Worm (Caenorhabditis elegans) whole organism, L1 larva: ENCODE measurements around the gene str-187.

Experiments used
- C16A3.4 ChIP-seq: fragments of 150-350 bp; optimal IDR thresholded peaks from 2 replicates; lab custom pipeline; 2014; ENCODE audit warnings: missing biosample characterization, missing genetic modification characterization
- aha-1 ChIP-seq: fragments of 150-350 bp; optimal IDR thresholded peaks from 2 replicates; lab custom pipeline; 2014; ENCODE audit warnings: missing biosample characterization, missing genetic modification characterization
- blmp-1 ChIP-seq: fragments of 150-350 bp; optimal IDR thresholded peaks from 2 replicates; lab custom pipeline; 2014; ENCODE audit warnings: missing biosample characterization, missing genetic modification characterization
- ceh-8 ChIP-seq: fragments of 200-800 bp; sonication (Bioruptor generic); optimal IDR thresholded peaks from 2 replicates; lab custom pipeline; 2018; ENCODE audit warnings: mild to moderate bottlenecking, missing genetic modification characterization, moderate library complexity, missing compliant biosample characterization
- ceh-90 ChIP-seq: sonication (generic microtip); optimal IDR thresholded peaks from 2 replicates; lab custom pipeline; 2016; ENCODE audit warnings: missing genetic modification characterization, missing compliant biosample characterization
- ces-1 ChIP-seq: fragments of 150-350 bp; optimal IDR thresholded peaks from 2 replicates; lab custom pipeline; 2014; ENCODE audit warnings: missing biosample characterization, missing genetic modification reagents, missing genetic modification characterization
- dpl-1 ChIP-seq, 3 experiments: fragments of 150-350 bp in 2 of 3; sonication (generic microtip) in 1 of 3; optimal IDR thresholded peaks; 2 replicates each; lab custom pipeline; 2014 to 2017; ENCODE audit warnings: missing biosample characterization in 3 of 3, missing genetic modification characterization in 3 of 3, missing genetic modification reagents in 3 of 3
- dsc-1 ChIP-seq: sonication (generic microtip); optimal IDR thresholded peaks from 2 replicates; lab custom pipeline; 2016; ENCODE audit warnings: mild to moderate bottlenecking, missing genetic modification characterization, missing compliant biosample characterization
- egl-27 ChIP-seq, 2 experiments: fragments of 150-350 bp in 1 of 2; sonication (generic microtip); optimal IDR thresholded peaks; 3 replicates each; lab custom pipeline; 2017 to 2018; ENCODE audit warnings: missing biosample characterization in 2 of 2, missing genetic modification characterization in 2 of 2, missing genetic modification reagents in 2 of 2
- elt-3 ChIP-seq, 6 experiments: fragments of 150-350 bp in 1 of 6; sonication (generic microtip); optimal IDR thresholded peaks; 2 replicates each; lab custom pipeline; 2017 to 2018; ENCODE audit warnings: missing biosample characterization in 6 of 6, missing genetic modification characterization in 6 of 6, inconsistent platforms in 1 of 6
- grh-1 ChIP-seq: fragments of 200-800 bp; sonication (Bioruptor generic); IDR thresholded peaks from 2 replicates; pipeline ENCODE4 v1.3.6; 2022; ENCODE audit warnings: missing genetic modification reagents, missing genetic modification characterization, missing compliant biosample characterization
- hlh-4 ChIP-seq: sonication (generic microtip); optimal IDR thresholded peaks from 2 replicates; lab custom pipeline; 2016; ENCODE audit warnings: mild to moderate bottlenecking, missing genetic modification characterization, missing compliant biosample characterization
- irx-1 ChIP-seq: sonication (generic microtip); optimal IDR thresholded peaks from 2 replicates; lab custom pipeline; 2016; ENCODE audit warnings: missing genetic modification characterization, missing compliant biosample characterization
- isw-1 ChIP-seq: fragments of 200-800 bp; sonication (Bioruptor generic); IDR thresholded peaks from 2 replicates; pipeline ENCODE4 v1.3.6; 2022; ENCODE audit warnings: missing genetic modification characterization, missing compliant biosample characterization
- jun-1 ChIP-seq: fragments of 150-350 bp; optimal IDR thresholded peaks from 2 replicates; lab custom pipeline; 2014; ENCODE audit warnings: missing biosample characterization, missing genetic modification reagents, missing genetic modification characterization
- lin-15B ChIP-seq: fragments of 150-350 bp; sonication (generic microtip); optimal IDR thresholded peaks from 3 replicates; lab custom pipeline; 2014; ENCODE audit warnings: missing biosample characterization, missing genetic modification characterization
- lin-35 ChIP-seq, 2 experiments: fragments of 150-350 bp; optimal IDR thresholded peaks; 2 replicates each; lab custom pipeline; 2014; ENCODE audit warnings: missing biosample characterization in 2 of 2, missing genetic modification characterization in 2 of 2, missing genetic modification reagents in 2 of 2
- lin-39 ChIP-seq: fragments of 150-350 bp; optimal IDR thresholded peaks from 2 replicates; lab custom pipeline; 2014; ENCODE audit warnings: missing biosample characterization, missing genetic modification reagents, missing genetic modification characterization
- lir-3 ChIP-seq: sonication (generic microtip); optimal IDR thresholded peaks from 2 replicates; lab custom pipeline; 2016; ENCODE audit warnings: mild to moderate bottlenecking, missing genetic modification characterization, moderate library complexity, missing compliant biosample characterization; ENCODE audit not compliant: poor library complexity
- lsy-2 ChIP-seq, 2 experiments: fragments of 150-350 bp; optimal IDR thresholded peaks; 2 replicates each; lab custom pipeline; 2014; ENCODE audit warnings: missing biosample characterization in 2 of 2, missing genetic modification characterization in 2 of 2
- mdl-1 ChIP-seq, 2 experiments: fragments of 150-350 bp; optimal IDR thresholded peaks; 2 replicates each; lab custom pipeline; 2014 to 2017; ENCODE audit warnings: missing biosample characterization in 2 of 2, missing genetic modification characterization in 2 of 2, inconsistent platforms in 1 of 2
- mep-1 ChIP-seq: fragments of 150-350 bp; optimal IDR thresholded peaks from 2 replicates; lab custom pipeline; 2014; ENCODE audit warnings: missing biosample characterization, missing genetic modification characterization
- nhr-237 ChIP-seq: fragments of 150-350 bp; optimal IDR thresholded peaks from 2 replicates; lab custom pipeline; 2014; ENCODE audit warnings: missing biosample characterization, missing genetic modification characterization
- nhr-28 ChIP-seq: fragments of 150-350 bp; optimal IDR thresholded peaks from 2 replicates; lab custom pipeline; 2014; ENCODE audit warnings: missing biosample characterization, missing genetic modification characterization
- nhr-47 ChIP-seq: sonication (generic microtip); optimal IDR thresholded peaks from 2 replicates; lab custom pipeline; 2016; ENCODE audit warnings: mild to moderate bottlenecking, missing genetic modification characterization, moderate library complexity, missing compliant biosample characterization
- nhr-76 ChIP-seq: sonication (generic microtip); optimal IDR thresholded peaks from 2 replicates; lab custom pipeline; 2017; ENCODE audit warnings: missing biosample characterization, missing genetic modification characterization
- nhr-84 ChIP-seq: sonication (generic microtip); optimal IDR thresholded peaks from 2 replicates; lab custom pipeline; 2017; ENCODE audit warnings: missing biosample characterization, missing genetic modification characterization
- nhr-85 ChIP-seq: sonication (generic microtip); peaks from one replicate; lab custom pipeline; 2016; ENCODE audit warnings: missing genetic modification characterization, inconsistent platforms, missing compliant biosample characterization
- pag-3 ChIP-seq: sonication (generic microtip); optimal IDR thresholded peaks from 2 replicates; lab custom pipeline; 2017; ENCODE audit warnings: missing genetic modification characterization, mild to moderate bottlenecking, missing compliant biosample characterization, antibody characterized with exemption, borderline replicate concordance; ENCODE audit not compliant: insufficient read depth
- pax-3 ChIP-seq: fragments of 200-800 bp; sonication (Bioruptor generic); optimal IDR thresholded peaks from 2 replicates; lab custom pipeline; 2018; ENCODE audit warnings: mild to moderate bottlenecking, missing genetic modification characterization, moderate library complexity, missing compliant biosample characterization
- rnt-1 ChIP-seq: sonication (generic microtip); optimal IDR thresholded peaks from 2 replicates; lab custom pipeline; 2016; ENCODE audit warnings: mild to moderate bottlenecking, missing genetic modification characterization, moderate library complexity, missing compliant biosample characterization
- snu-23 ChIP-seq: sonication (generic microtip); optimal IDR thresholded peaks from 2 replicates; lab custom pipeline; 2016; ENCODE audit warnings: missing genetic modification characterization, missing compliant biosample characterization
- sup-37 ChIP-seq: fragments of 200-800 bp; sonication (Bioruptor generic); optimal IDR thresholded peaks from 2 replicates; lab custom pipeline; 2018; ENCODE audit warnings: mild to moderate bottlenecking, missing genetic modification characterization, missing compliant biosample characterization
- tlp-1 ChIP-seq: fragments of 150-350 bp; optimal IDR thresholded peaks from 2 replicates; lab custom pipeline; 2014; ENCODE audit warnings: missing biosample characterization, missing genetic modification characterization
- unc-130 ChIP-seq: fragments of 150-350 bp; optimal IDR thresholded peaks from 2 replicates; lab custom pipeline; 2017; ENCODE audit warnings: missing biosample characterization, missing genetic modification characterization, inconsistent platforms
- unc-30 ChIP-seq: sonication (generic microtip); optimal IDR thresholded peaks from 2 replicates; lab custom pipeline; 2017; ENCODE audit warnings: missing biosample characterization, missing genetic modification characterization
- unc-86 ChIP-seq: sonication (generic microtip); optimal IDR thresholded peaks from 2 replicates; lab custom pipeline; 2016; ENCODE audit warnings: missing genetic modification characterization, missing compliant biosample characterization
- unc-98 ChIP-seq: fragments of 200-800 bp; sonication (Bioruptor generic); IDR thresholded peaks from 2 replicates; pipeline ENCODE4 v1.3.6; 2022; ENCODE audit warnings: missing genetic modification characterization, missing compliant biosample characterization
- zag-1 ChIP-seq: fragments of 150-350 bp; optimal IDR thresholded peaks from 2 replicates; lab custom pipeline; 2014; ENCODE audit warnings: missing biosample characterization, missing genetic modification characterization
- zip-4 ChIP-seq: fragments of 200-800 bp; sonication (Bioruptor generic); optimal IDR thresholded peaks from 2 replicates; lab custom pipeline; 2018; ENCODE audit warnings: mild to moderate bottlenecking, missing genetic modification characterization, moderate library complexity, missing compliant biosample characterization
- ztf-11 ChIP-seq, 2 experiments: sonication (generic microtip); optimal IDR thresholded peaks; 2 replicates each; lab custom pipeline; 2016 to 2017; ENCODE audit warnings: missing genetic modification characterization in 2 of 2, missing biosample characterization in 1 of 2, missing compliant biosample characterization in 1 of 2

The str-187 gene

ce11 chrIV:17281060-17282021 lies 16.0 kb downstream of the str-187 start (continued):
- TF ChIP-seq dsc-1 (peak; percentile 60), nhr-85 (tag; lab: Kevin White, UChicago) (no peak), egl-27 (tag; optimal IDR thresholded peaks at IDR 0.05; lab: Kevin White, UChicago) (no peak), zag-1 (tag; lab: Kevin White, UChicago) (no peak), lin-15B (tag; lab: Kevin White, UChicago) (peak; percentile 14), zip-4 (GFP tag; lab: Kevin White, UChicago) (peak; percentile 27), ceh-8 (GFP tag; lab: Kevin White, UChicago) (peak; percentile 15), lsy-2 (tag; optimal IDR thresholded peaks at IDR 0.05; lab: Kevin White, UChicago) (peak; percentile 68 to 75), nhr-47 (peak; percentile 54), snu-23 (peak; percentile 73), dpl-1 (GFP tag; optimal IDR thresholded peaks at IDR 0.05; lab: Kevin White, UChicago) (peak in 2 of 3 experiments; percentile 22 to 28), sup-37 (GFP tag; lab: Kevin White, UChicago) (no peak), nhr-84 (tag; lab: Kevin White, UChicago) (no peak), unc-130 (tag; lab: Kevin White, UChicago) (no peak), unc-30 (tag; lab: Kevin White, UChicago) (peak; percentile 61), ces-1 (no peak), mdl-1 (tag; optimal IDR thresholded peaks at IDR 0.05; lab: Kevin White, UChicago) (no peak), lin-35 (GFP tag; optimal IDR thresholded peaks at IDR 0.05; lab: Kevin White, UChicago) (peak; percentile 36 to 60), ceh-90 (tag; lab: Kevin White, UChicago) (no peak), tlp-1 (tag; lab: Kevin White, UChicago) (no peak), nhr-237 (tag; lab: Kevin White, UChicago) (no peak), mep-1 (tag; lab: Kevin White, UChicago) (peak; percentile 91), hlh-4 (tag; lab: Kevin White, UChicago) (no peak), lin-39 (tag; lab: Kevin White, UChicago) (no peak), unc-86 (peak; percentile 32), lir-3 (tag; lab: Kevin White, UChicago) (peak; percentile 10), ztf-11 (tag; optimal IDR thresholded peaks at IDR 0.05; lab: Kevin White, UChicago) (no peak), pag-3 (tag; lab: Kevin White, UChicago) (peak; percentile 25), unc-98 (GFP tag; lab: Robert Waterston, UW) (no peak), blmp-1 (tag; lab: Kevin White, UChicago) (no peak), irx-1 (no peak), nhr-28 (no peak), grh-1 (GFP tag; lab: Robert Waterston, UW) (no peak), aha-1 (peak; percentile 29)
- TF ChIP-seq, all 84 proteins: peak for 39

ce11 chrIV:17284099-17284498 lies 18.7 kb downstream of the str-187 start, which contains the start of gene nra-1:
Gene nra-1, minus strand, starts transcription at chrIV:17284199.
- TF ChIP-seq unc-86 (no peak), isw-1 (no peak), sup-37 (GFP tag; lab: Kevin White, UChicago) (no peak), elt-3 (tag; optimal IDR thresholded peaks at IDR 0.05; lab: Kevin White, UChicago) (no peak), jun-1 (no peak), lin-35 (GFP tag; optimal IDR thresholded peaks at IDR 0.05; lab: Kevin White, UChicago) (no peak), pax-3 (tag; lab: Kevin White, UChicago) (no peak), C16A3.4 (tag; lab: Kevin White, UChicago) (no peak), nhr-76 (no peak), rnt-1 (no peak)
